Fruit fly (Drosophila melanogaster) whole organism, embryonic: ENCODE results near the gene Vti1a.

ENCODE experiments used
- C15 ChIP-seq: fragments of 200-800 bp; sonication (Bioruptor generic); IDR thresholded peaks from 3 replicates; pipeline ENCODE4 v1.3.6; 2022; ENCODE audit warnings: missing biosample characterization, missing genetic modification characterization
- CG10147 ChIP-seq: fragments of 200-800 bp; sonication (Bioruptor generic); optimal IDR thresholded peaks from 2 replicates; lab custom pipeline; 2019; ENCODE audit warnings: missing biosample characterization, mild to moderate bottlenecking, missing genetic modification characterization, moderate library complexity
- CG11093 ChIP-seq: fragments of 200-800 bp; sonication (Bioruptor generic); IDR thresholded peaks from 3 replicates; pipeline ENCODE4 v1.3.6; 2022; ENCODE audit warnings: missing biosample characterization, missing genetic modification characterization
- CG11398 ChIP-seq: fragments of 200-800 bp; sonication (Bioruptor generic); optimal IDR thresholded peaks from 2 replicates; lab custom pipeline; 2016; ENCODE audit warnings: missing biosample characterization, missing genetic modification characterization
- CG11560 ChIP-seq: fragments of 200-800 bp; sonication (Bioruptor generic); IDR thresholded peaks from 3 replicates; pipeline ENCODE4 v1.3.6; 2022; ENCODE audit warnings: missing biosample characterization, missing genetic modification characterization
- CG12299 ChIP-seq: fragments of 200-800 bp; sonication (Bioruptor generic); optimal IDR thresholded peaks from 2 replicates; lab custom pipeline; 2018; ENCODE audit warnings: missing biosample characterization, mild to moderate bottlenecking, missing genetic modification characterization
- CG1233 ChIP-seq: fragments of 200-800 bp; sonication (Bioruptor generic); optimal IDR thresholded peaks from 4 replicates; lab custom pipeline; 2018; ENCODE audit warnings: missing biosample characterization, mild to moderate bottlenecking, missing genetic modification characterization
- CG12659 ChIP-seq: fragments of 200-800 bp; sonication (Bioruptor generic); optimal IDR thresholded peaks from 3 replicates; lab custom pipeline; 2017; ENCODE audit warnings: mild to moderate bottlenecking, missing biosample characterization, missing genetic modification reagents, missing genetic modification characterization
- CG13624 ChIP-seq: fragments of 200-800 bp; sonication (Bioruptor generic); optimal IDR thresholded peaks from 2 replicates; lab custom pipeline; 2016; ENCODE audit warnings: missing biosample characterization, missing genetic modification characterization
- CG14441 ChIP-seq: fragments of 200-800 bp; sonication (Bioruptor generic); IDR thresholded peaks from 2 replicates; pipeline ENCODE4 v1.3.6; 2022; ENCODE audit warnings: missing biosample characterization, missing genetic modification characterization
- CG15073 ChIP-seq: fragments of 200-800 bp; sonication (Bioruptor generic); optimal IDR thresholded peaks from 2 replicates; lab custom pipeline; 2016; ENCODE audit warnings: missing biosample characterization, missing genetic modification characterization
- CG3281 ChIP-seq: fragments of 200-800 bp; sonication (Bioruptor generic); optimal IDR thresholded peaks from 3 replicates; lab custom pipeline; 2017; ENCODE audit warnings: missing biosample characterization, mild to moderate bottlenecking, missing genetic modification characterization
- CG33213 ChIP-seq: fragments of 200-800 bp; sonication (Bioruptor generic); optimal IDR thresholded peaks from 3 replicates; lab custom pipeline; 2016; ENCODE audit warnings: missing biosample characterization, missing genetic modification characterization
- CG42726 ChIP-seq: fragments of 200-800 bp; sonication (Bioruptor generic); IDR thresholded peaks from 2 replicates; pipeline ENCODE4 v1.3.6; 2022; ENCODE audit warnings: missing biosample characterization, missing genetic modification characterization; ENCODE audit not compliant: partially characterized antibody
- CG7963 ChIP-seq: fragments of 200-800 bp; sonication (Bioruptor generic); IDR thresholded peaks from 3 replicates; pipeline ENCODE4 v1.3.6; 2022; ENCODE audit warnings: missing biosample characterization, missing genetic modification characterization; ENCODE audit not compliant: partially characterized antibody
- CG7987 ChIP-seq: fragments of 200-800 bp; sonication (Bioruptor generic); optimal IDR thresholded peaks from 2 replicates; lab custom pipeline; 2018; ENCODE audit warnings: missing biosample characterization, mild to moderate bottlenecking, missing genetic modification characterization, moderate library complexity
- CG8290 ChIP-seq, 3 experiments: fragments of 200-800 bp; sonication (Bioruptor generic); optimal IDR thresholded peaks; 2 replicates each; lab custom pipeline; 2016 to 2019; ENCODE audit warnings: missing biosample characterization in 3 of 3, missing genetic modification characterization in 3 of 3, mild to moderate bottlenecking in 2 of 3, moderate library complexity in 1 of 3
- CG9437 ChIP-seq: fragments of 200-800 bp; sonication (Bioruptor generic); optimal IDR thresholded peaks from 2 replicates; lab custom pipeline; 2018; ENCODE audit warnings: missing biosample characterization, mild to moderate bottlenecking, missing genetic modification characterization
- CkIIα-i1 ChIP-seq: fragments of 200-800 bp; sonication (Bioruptor generic); IDR thresholded peaks from 2 replicates; pipeline ENCODE4 v1.3.6; 2022; ENCODE audit warnings: missing biosample characterization, missing genetic modification characterization
- Deaf1 ChIP-seq: fragments of 200-800 bp; optimal IDR thresholded peaks from 3 replicates; lab custom pipeline; 2019; ENCODE audit warnings: missing biosample characterization, mild to moderate bottlenecking, missing genetic modification characterization, moderate library complexity
- Doc3 ChIP-seq: fragments of 200-800 bp; sonication (Bioruptor generic); IDR thresholded peaks from 3 replicates; pipeline ENCODE4 v1.3.6; 2022; ENCODE audit warnings: missing biosample characterization, missing genetic modification characterization; ENCODE audit not compliant: partially characterized antibody
- Dp ChIP-seq: fragments of 200-800 bp; sonication (Bioruptor generic); optimal IDR thresholded peaks from 2 replicates; lab custom pipeline; 2018; ENCODE audit warnings: missing biosample characterization, mild to moderate bottlenecking, missing genetic modification characterization, moderate library complexity
- Eip74EF ChIP-seq, 2 experiments: fragments of 200-800 bp in 1 of 2; fragments of >200 bp in 1 of 2; sonication (Bioruptor generic) in 1 of 2; optimal IDR thresholded peaks; 2 replicates each; lab custom pipeline; 2017 to 2019; ENCODE audit warnings: missing biosample characterization in 2 of 2, missing genetic modification characterization in 2 of 2, mild to moderate bottlenecking in 1 of 2, moderate library complexity in 1 of 2
- Ets65A ChIP-seq: fragments of 200-800 bp; sonication (Bioruptor generic); peaks from one replicate; lab custom pipeline; 2016; ENCODE audit warnings: missing biosample characterization, missing genetic modification characterization
- H2.0 ChIP-seq: fragments of 200-800 bp; sonication (Bioruptor generic); IDR thresholded peaks from 2 replicates; pipeline ENCODE4 v1.3.6; 2022; ENCODE audit warnings: missing biosample characterization, missing genetic modification characterization
- HLH4C ChIP-seq: fragments of 200-800 bp; sonication (Bioruptor generic); IDR thresholded peaks from 3 replicates; pipeline ENCODE4 v1.3.6; 2022; ENCODE audit warnings: missing biosample characterization, missing genetic modification characterization; ENCODE audit not compliant: partially characterized antibody
- Jarid2 ChIP-seq: fragments of 200-800 bp; sonication (Bioruptor generic); optimal IDR thresholded peaks from 3 replicates; lab custom pipeline; 2017; ENCODE audit warnings: mild to moderate bottlenecking, missing biosample characterization, missing genetic modification reagents, missing genetic modification characterization
- Kr ChIP-seq: fragments of 200-800 bp; sonication (Bioruptor generic); optimal IDR thresholded peaks from 2 replicates; lab custom pipeline; 2017; ENCODE audit warnings: missing biosample characterization, mild to moderate bottlenecking, missing genetic modification characterization
- Lhr ChIP-seq: fragments of 200-800 bp; sonication (Bioruptor generic); optimal IDR thresholded peaks from 3 replicates; lab custom pipeline; 2017; ENCODE audit warnings: mild to moderate bottlenecking, missing biosample characterization, missing genetic modification reagents, missing genetic modification characterization
- Meics ChIP-seq: fragments of 200-800 bp; sonication (Bioruptor generic); optimal IDR thresholded peaks from 2 replicates; lab custom pipeline; 2017; ENCODE audit warnings: missing biosample characterization, mild to moderate bottlenecking, missing genetic modification characterization
- Mrtf ChIP-seq: fragments of 200-800 bp; sonication (Bioruptor generic); IDR thresholded peaks from 3 replicates; pipeline ENCODE4 v1.3.6; 2022; ENCODE audit warnings: missing biosample characterization, missing genetic modification characterization
- Rx ChIP-seq: fragments of 200-800 bp; sonication (Bioruptor generic); IDR thresholded peaks from 2 replicates; pipeline ENCODE4 v1.3.6; 2022; ENCODE audit warnings: missing biosample characterization, missing genetic modification characterization
- Side ChIP-seq: fragments of 200-800 bp; sonication (Bioruptor generic); optimal IDR thresholded peaks from 2 replicates; lab custom pipeline; 2016; ENCODE audit warnings: missing biosample characterization, missing genetic modification characterization
- Usf ChIP-seq: fragments of 200-800 bp; sonication (Bioruptor generic); optimal IDR thresholded peaks from 2 replicates; lab custom pipeline; 2017; ENCODE audit warnings: missing genotype, missing biosample characterization, missing genetic modification characterization
- ci ChIP-seq: fragments of 200-800 bp; sonication (Bioruptor generic); IDR thresholded peaks from 3 replicates; pipeline ENCODE4 v1.3.6; 2022; ENCODE audit warnings: missing biosample characterization, missing genetic modification characterization
- corto ChIP-seq: fragments of 200-800 bp; sonication (Bioruptor generic); optimal IDR thresholded peaks from 2 replicates; lab custom pipeline; 2016; ENCODE audit warnings: missing biosample characterization, mild to moderate bottlenecking, missing genetic modification characterization, moderate library complexity
- ftz-f1 ChIP-seq: fragments of 200-800 bp; sonication (Bioruptor generic); optimal IDR thresholded peaks from 2 replicates; lab custom pipeline; 2016; ENCODE audit warnings: missing biosample characterization, missing genetic modification characterization
- gcm2 ChIP-seq: fragments of 200-800 bp; sonication (Bioruptor generic); optimal IDR thresholded peaks from 2 replicates; lab custom pipeline; 2016; ENCODE audit warnings: missing biosample characterization, missing genetic modification characterization
- gem ChIP-seq: fragments of 200-800 bp; sonication (Bioruptor generic); optimal IDR thresholded peaks from 2 replicates; lab custom pipeline; 2019; ENCODE audit warnings: missing biosample characterization, mild to moderate bottlenecking, missing genetic modification characterization, moderate library complexity
- hkb ChIP-seq, 2 experiments: fragments of 200-800 bp in 1 of 2; fragments of >200 bp in 1 of 2; sonication (Bioruptor generic) in 1 of 2; IDR thresholded peaks in 1 of 2; optimal IDR thresholded peaks in 1 of 2; 2 replicates each; pipeline versions ENCODE4 v1.3.6 to Lab custom; 2017 to 2022; ENCODE audit warnings: missing biosample characterization in 1 of 2, missing genetic modification characterization in 1 of 2
- insv ChIP-seq, 2 experiments: fragments of 200-800 bp; sonication (Bioruptor generic); optimal IDR thresholded peaks; 3 replicates each; lab custom pipeline; 2016 to 2018; ENCODE audit warnings: missing biosample characterization in 2 of 2, missing genetic modification characterization in 2 of 2
- lab ChIP-seq: fragments of 200-800 bp; sonication (Bioruptor generic); optimal IDR thresholded peaks from 3 replicates; lab custom pipeline; 2017; ENCODE audit warnings: missing biosample characterization, missing genetic modification characterization, mild to moderate bottlenecking, moderate library complexity, missing genetic modification reagents
- onecut ChIP-seq: fragments of 200-800 bp; sonication (Bioruptor generic); IDR thresholded peaks from 2 replicates; pipeline ENCODE4 v1.3.6; 2022; ENCODE audit warnings: missing biosample characterization, missing genetic modification characterization
- p53 ChIP-seq: fragments of 200-800 bp; sonication (Bioruptor generic); optimal IDR thresholded peaks from 2 replicates; lab custom pipeline; 2016; ENCODE audit warnings: missing biosample characterization, missing genetic modification characterization
- pan ChIP-seq, 4 experiments: fragments of >200 bp in 3 of 4; fragments of 200-800 bp in 1 of 4; sonication (Bioruptor generic) in 1 of 4; optimal IDR thresholded peaks in 3 of 4; IDR thresholded peaks in 1 of 4; 2 replicates each; pipeline versions ENCODE4 v1.3.6 to Lab custom; 2017 to 2022; ENCODE audit warnings: missing biosample characterization in 2 of 4, missing genetic modification characterization in 2 of 4, mixed read lengths in 1 of 4
- sens ChIP-seq: fragments of 200-800 bp; sonication (Bioruptor generic); peaks from one replicate; lab custom pipeline; 2016; ENCODE audit warnings: missing biosample characterization, missing genetic modification characterization
- sna ChIP-seq: fragments of 200-800 bp; sonication (Bioruptor generic); IDR thresholded peaks from 2 replicates; pipeline ENCODE4 v1.3.6; 2022; ENCODE audit warnings: missing biosample characterization, missing genetic modification characterization; ENCODE audit not compliant: partially characterized antibody

The Vti1a gene

dm6 chr3L:696404-697054 is 3.8 kb upstream of the Vti1a start (continued):
- TF ChIP-seq sens (GFP tag; lab: Kevin White, UChicago) = peak; percentile 97
- peak; percentile 4 for TF ChIP-seq ftz-f1 (GFP tag; lab: Kevin White, UChicago)
- peak; percentile 95 for TF ChIP-seq CG3281 (GFP tag; lab: Kevin White, UChicago)
- peak; percentile 94 for TF ChIP-seq H2.0 (GFP tag; lab: Robert Waterston, UW)
- TF ChIP-seq gcm2 (GFP tag; lab: Kevin White, UChicago) = peak; percentile 50
- peak; percentile 98 for TF ChIP-seq ci (GFP tag; lab: Robert Waterston, UW)
- peak; percentile 86 for TF ChIP-seq CG11560 (tag; lab: Robert Waterston, UW)
- peak; percentile 41 for TF ChIP-seq CG13624 (GFP tag; lab: Kevin White, UChicago)
- TF ChIP-seq CG15073 = peak; percentile 29
- peak; percentile 96 for TF ChIP-seq CG12659 (GFP tag; lab: Kevin White, UChicago)
- TF ChIP-seq lab (GFP tag; lab: Kevin White, UChicago) = peak; percentile 98
- peak; percentile 89 for TF ChIP-seq Kr (GFP tag; lab: Kevin White, UChicago)
- TF ChIP-seq Usf = peak; percentile 89
- peak; percentile 86 for TF ChIP-seq Lhr (GFP tag; lab: Kevin White, UChicago)
- peak; percentile 80 for TF ChIP-seq CkIIα-i1
- peak; percentile 93 for TF ChIP-seq CG11093 (GFP tag; lab: Robert Waterston, UW)
- no peak for TF ChIP-seq Doc3 (GFP tag; lab: Robert Waterston, UW)
- peak in 1 of 2 experiments; percentile 47 for TF ChIP-seq insv (GFP tag; optimal IDR thresholded peaks at IDR 0.05; lab: Kevin White, UChicago)
- no peak for TF ChIP-seq hkb (optimal IDR thresholded peaks at IDR 0.05; lab: Kevin White, UChicago)
- peak; percentile 98 for TF ChIP-seq hkb (GFP tag; IDR thresholded peaks at IDR 0.05; lab: Robert Waterston, UW)
- peak; percentile 95 for TF ChIP-seq Meics (GFP tag; lab: Kevin White, UChicago)
- TF ChIP-seq CG7987 (GFP tag; lab: Kevin White, UChicago) = peak; percentile 91
- TF ChIP-seq Mrtf (GFP tag; lab: Robert Waterston, UW) = peak; percentile 95
- no peak for TF ChIP-seq CG42726 (GFP tag; lab: Robert Waterston, UW)
- TF ChIP-seq pan (optimal IDR thresholded peaks at IDR 0.05; lab: Kevin White, UChicago) = no peak
- peak in 1 of 2 experiments; percentile 96 for TF ChIP-seq pan (GFP tag; optimal IDR thresholded peaks at IDR 0.05 in 1 of 2, IDR thresholded peaks at IDR 0.05 in 1 of 2)
- TF ChIP-seq HLH4C = no peak
- peak; percentile 97 for TF ChIP-seq CG8290 (GFP tag; optimal IDR thresholded peaks at IDR 0.05; lab: Kevin White, UChicago)
- peak; percentile 69 to 82 for TF ChIP-seq CG8290 (tag; optimal IDR thresholded peaks at IDR 0.05; lab: Kevin White, UChicago)
- TF ChIP-seq CG33213 (GFP tag; lab: Kevin White, UChicago) = peak; percentile 62
- peak; percentile 47 for TF ChIP-seq CG11398 (GFP tag; lab: Kevin White, UChicago)
- no peak for TF ChIP-seq sna (GFP tag; lab: Robert Waterston, UW)
- peak in 1 of 2 experiments; percentile 94 for TF ChIP-seq Eip74EF (GFP tag; optimal IDR thresholded peaks at IDR 0.05; lab: Kevin White, UChicago)
- peak; percentile 93 for TF ChIP-seq Rx (GFP tag; lab: Robert Waterston, UW)
- TF ChIP-seq C15 (GFP tag; lab: Robert Waterston, UW) = peak; percentile 90
- peak; percentile 87 for TF ChIP-seq CG9437
- peak; percentile 88 for TF ChIP-seq corto (GFP tag; lab: Kevin White, UChicago)
- peak; percentile 12 for TF ChIP-seq Dp
- TF ChIP-seq Ets65A (GFP tag; lab: Kevin White, UChicago) = peak; percentile 90
- peak; percentile 82 for TF ChIP-seq Jarid2 (GFP tag; lab: Kevin White, UChicago)
- peak; percentile 77 for TF ChIP-seq Deaf1 (tag; lab: Kevin White, UChicago)
- TF ChIP-seq p53 (GFP tag; lab: Kevin White, UChicago) = no peak
- TF ChIP-seq CG12299 (tag; lab: Kevin White, UChicago) = peak; percentile 92
- TF ChIP-seq CG14441 = peak; percentile 96
- TF ChIP-seq Side (GFP tag; lab: Kevin White, UChicago) = no peak
- no peak for TF ChIP-seq CG7963
- peak; percentile 95 for TF ChIP-seq onecut (GFP tag; lab: Robert Waterston, UW)
- TF ChIP-seq CG10147 (GFP tag; lab: Kevin White, UChicago) = peak; percentile 94
- TF ChIP-seq gem (tag; lab: Kevin White, UChicago) = peak; percentile 97
- peak; percentile 97 for TF ChIP-seq CG1233 (GFP tag; lab: Kevin White, UChicago)
